Worm (Caenorhabditis elegans) whole organism, L3 larva: ENCODE results near the gene srsx-39.

Source experiments
- R02D3.7 ChIP-seq: fragments of 150-350 bp; optimal IDR thresholded peaks from 2 replicates; lab custom pipeline; 2014; ENCODE audit warnings: missing biosample characterization, missing genetic modification characterization
- ZK546.5 ChIP-seq: sonication (generic microtip); optimal IDR thresholded peaks from 2 replicates; lab custom pipeline; 2017; ENCODE audit warnings: missing biosample characterization, missing genetic modification characterization
- aly-2 ChIP-seq: fragments of 150-350 bp; optimal IDR thresholded peaks from 2 replicates; lab custom pipeline; 2014; ENCODE audit warnings: missing biosample characterization, missing genetic modification characterization
- ama-1 ChIP-seq: fragments of 150-350 bp; optimal IDR thresholded peaks from 2 replicates; lab custom pipeline; 2018
- ceh-16 ChIP-seq: sonication (generic microtip); optimal IDR thresholded peaks from 2 replicates; lab custom pipeline; 2017; ENCODE audit warnings: missing biosample characterization, missing genetic modification characterization
- ceh-28 ChIP-seq: fragments of 150-350 bp; optimal IDR thresholded peaks from 2 replicates; lab custom pipeline; 2014; ENCODE audit warnings: missing biosample characterization, missing genetic modification reagents, missing genetic modification characterization
- egl-5 ChIP-seq: fragments of 150-350 bp; optimal IDR thresholded peaks from 2 replicates; lab custom pipeline; 2017; ENCODE audit warnings: missing biosample characterization, missing genetic modification reagents, missing genetic modification characterization, inconsistent platforms
- elt-1 ChIP-seq: fragments of 150-350 bp; optimal IDR thresholded peaks from 2 replicates; lab custom pipeline; 2014; ENCODE audit warnings: missing biosample characterization, missing genetic modification characterization
- elt-2 ChIP-seq: sonication (generic microtip); optimal IDR thresholded peaks from 2 replicates; lab custom pipeline; 2016; ENCODE audit warnings: missing genetic modification reagents, mild to moderate bottlenecking, missing genetic modification characterization, missing compliant biosample characterization
- eor-1 ChIP-seq, 2 experiments: fragments of 150-350 bp; optimal IDR thresholded peaks; 2 replicates each; lab custom pipeline; 2014 to 2018; ENCODE audit warnings: missing biosample characterization in 2 of 2, missing genetic modification characterization in 2 of 2
- fkh-2 ChIP-seq: fragments of 150-350 bp; optimal IDR thresholded peaks from 2 replicates; lab custom pipeline; 2014; ENCODE audit warnings: missing biosample characterization, missing genetic modification reagents, missing genetic modification characterization
- fos-1 ChIP-seq: fragments of 150-350 bp; optimal IDR thresholded peaks from 2 replicates; lab custom pipeline; 2014; ENCODE audit warnings: missing biosample characterization, missing genetic modification characterization
- hmg-11 ChIP-seq: sonication (generic microtip); optimal IDR thresholded peaks from 2 replicates; lab custom pipeline; 2016; ENCODE audit warnings: missing genetic modification characterization, missing compliant biosample characterization
- jun-1 ChIP-seq: fragments of 150-350 bp; optimal IDR thresholded peaks from 2 replicates; lab custom pipeline; 2014; ENCODE audit warnings: missing biosample characterization, missing genetic modification reagents, missing genetic modification characterization
- lin-15B ChIP-seq: fragments of 150-350 bp; optimal IDR thresholded peaks from 2 replicates; lab custom pipeline; 2014; ENCODE audit warnings: missing biosample characterization, missing genetic modification characterization
- lin-39 ChIP-seq: fragments of 150-350 bp; optimal IDR thresholded peaks from 2 replicates; lab custom pipeline; 2018; ENCODE audit warnings: missing biosample characterization, missing genetic modification reagents, missing genetic modification characterization
- lsy-12 ChIP-seq: sonication (generic microtip); optimal IDR thresholded peaks from 2 replicates; lab custom pipeline; 2016; ENCODE audit warnings: mild to moderate bottlenecking, missing genetic modification characterization, missing compliant biosample characterization
- mdl-1 ChIP-seq: fragments of 150-350 bp; optimal IDR thresholded peaks from 2 replicates; lab custom pipeline; 2014; ENCODE audit warnings: missing biosample characterization, missing genetic modification characterization
- nfya-1 ChIP-seq: sonication (generic microtip); optimal IDR thresholded peaks from 2 replicates; lab custom pipeline; 2017; ENCODE audit warnings: missing genetic modification characterization, mild to moderate bottlenecking, missing compliant biosample characterization, antibody characterized with exemption, moderate library complexity; ENCODE audit not compliant: insufficient read depth
- nhr-12 ChIP-seq: fragments of 150-350 bp; optimal IDR thresholded peaks from 2 replicates; lab custom pipeline; 2014; ENCODE audit warnings: missing biosample characterization, missing genetic modification characterization
- nhr-23 ChIP-seq: fragments of 150-350 bp; optimal IDR thresholded peaks from 2 replicates; lab custom pipeline; 2014; ENCODE audit warnings: missing biosample characterization, missing genetic modification reagents, missing genetic modification characterization
- nhr-25 ChIP-seq: sonication (generic microtip); optimal IDR thresholded peaks from 2 replicates; lab custom pipeline; 2017; ENCODE audit warnings: missing biosample characterization, missing genetic modification characterization
- nhr-28 ChIP-seq: fragments of 150-350 bp; optimal IDR thresholded peaks from 2 replicates; lab custom pipeline; 2014; ENCODE audit warnings: missing biosample characterization, missing genetic modification characterization
- nhr-43 ChIP-seq: sonication (generic microtip); optimal IDR thresholded peaks from 2 replicates; lab custom pipeline; 2016; ENCODE audit warnings: mild to moderate bottlenecking, missing genetic modification characterization, missing compliant biosample characterization; ENCODE audit not compliant: poor library complexity, severe bottlenecking
- nhr-67 ChIP-seq: fragments of 150-350 bp; optimal IDR thresholded peaks from 2 replicates; lab custom pipeline; 2014; ENCODE audit warnings: missing biosample characterization, missing genetic modification characterization
- nhr-76 ChIP-seq: fragments of 150-350 bp; sonication (generic microtip); optimal IDR thresholded peaks from 5 replicates; lab custom pipeline; 2014; ENCODE audit warnings: missing biosample characterization, missing genetic modification characterization
- pqm-1 ChIP-seq: fragments of 150-350 bp; optimal IDR thresholded peaks from 2 replicates; lab custom pipeline; 2017; ENCODE audit warnings: missing biosample characterization, missing genetic modification characterization, inconsistent platforms
- sea-2 ChIP-seq: fragments of 150-350 bp; sonication (generic microtip); optimal IDR thresholded peaks from 4 replicates; lab custom pipeline; 2014; ENCODE audit warnings: missing biosample characterization, missing genetic modification reagents, missing genetic modification characterization
- skn-1 ChIP-seq: fragments of 150-350 bp; optimal IDR thresholded peaks from 2 replicates; lab custom pipeline; 2014; ENCODE audit warnings: missing biosample characterization, missing genetic modification characterization
- snpc-4 ChIP-seq: fragments of 150-350 bp; optimal IDR thresholded peaks from 2 replicates; lab custom pipeline; 2014; ENCODE audit warnings: missing biosample characterization, missing genetic modification characterization
- unc-39 ChIP-seq: sonication (generic microtip); optimal IDR thresholded peaks from 4 replicates; lab custom pipeline; 2017; ENCODE audit warnings: missing biosample characterization, missing genetic modification characterization
- unc-62 ChIP-seq: fragments of 150-350 bp; sonication (generic microtip); optimal IDR thresholded peaks from 4 replicates; lab custom pipeline; 2014; ENCODE audit warnings: missing biosample characterization, missing genetic modification reagents, missing genetic modification characterization
- zag-1 ChIP-seq: fragments of 150-350 bp; optimal IDR thresholded peaks from 2 replicates; lab custom pipeline; 2014; ENCODE audit warnings: missing biosample characterization, missing genetic modification characterization
- ztf-11 ChIP-seq: fragments of 150-350 bp; optimal IDR thresholded peaks from 2 replicates; lab custom pipeline; 2014; ENCODE audit warnings: missing biosample characterization, missing genetic modification characterization

Gene srsx-39

ce11 chrV:15240215-15240614 lies 16.4 kb downstream of the srsx-39 start, which contains the start of gene srw-11:
TSS of gene srw-11 (minus strand) at chrV:15240315.
- TF ChIP-seq pqm-1 (tag; lab: Kevin White, UChicago) = no peak
- no peak for TF ChIP-seq nhr-23 (tag; lab: Kevin White, UChicago)
- TF ChIP-seq skn-1 (tag; lab: Kevin White, UChicago) = no peak
- no peak for TF ChIP-seq lin-15B
- TF ChIP-seq aly-2 (tag; lab: Kevin White, UChicago) = no peak
- no peak for TF ChIP-seq nhr-43 (tag; lab: Kevin White, UChicago)
- no peak for TF ChIP-seq ztf-11
- no peak for TF ChIP-seq eor-1 (tag; optimal IDR thresholded peaks at IDR 0.05; lab: Kevin White, UChicago)
- no peak for TF ChIP-seq ama-1 (lab: Kevin White, UChicago)
- no peak for TF ChIP-seq egl-5 (tag; lab: Kevin White, UChicago)
- TF ChIP-seq fkh-2 (tag; lab: Kevin White, UChicago) = no peak
- TF ChIP-seq nhr-76 = no peak
- no peak for TF ChIP-seq nhr-67 (tag; lab: Kevin White, UChicago)

- TF ChIP-seq nhr-67 (tag; lab: Kevin White, UChicago) = no peak
- no peak for TF ChIP-seq ceh-16
- TF ChIP-seq snpc-4 = no peak
- TF ChIP-seq nfya-1 (tag; lab: Kevin White, UChicago) = no peak
- TF ChIP-seq nhr-28 (tag; lab: Kevin White, UChicago) = no peak
- TF ChIP-seq sea-2 (GFP tag; lab: Kevin White, UChicago) = no peak
- TF ChIP-seq fkh-2 (tag; lab: Kevin White, UChicago) = no peak
- TF ChIP-seq skn-1 (tag; lab: Kevin White, UChicago) = no peak
- no peak for TF ChIP-seq aly-2 (tag; lab: Kevin White, UChicago)
- no peak for TF ChIP-seq hmg-11 (tag; lab: Kevin White, UChicago)
- TF ChIP-seq fos-1 = no peak
- TF ChIP-seq ama-1 (lab: Kevin White, UChicago) = no peak
- no peak for TF ChIP-seq elt-1 (tag; lab: Kevin White, UChicago)
- no peak for TF ChIP-seq R02D3.7 (tag; lab: Kevin White, UChicago)
- no peak for TF ChIP-seq unc-39
- TF ChIP-seq unc-62 = no peak
- no peak for TF ChIP-seq jun-1 (tag; lab: Kevin White, UChicago)
- TF ChIP-seq elt-2 (tag; lab: Kevin White, UChicago) = no peak
These were observed 18.0 kb downstream of the srsx-39 start, which contains the start of gene srw-12 for ce11 chrV:15238552-15238951. TSS of gene srw-12 (minus strand) at chrV:15238652.

ce11 chrV:15235661-15236060 lies 20.9 kb downstream of the srsx-39 start, which contains the start of gene nhr-164:
TSS of gene nhr-164 (minus strand) at chrV:15235761.
- TF ChIP-seq lin-15B (no peak), zag-1 (tag; lab: Kevin White, UChicago) (no peak)

ce11 chrV:15232200-15232599 lies 24.4 kb downstream of the srsx-39 start, which contains the start of gene srw-13:
TSS of gene srw-13 (plus strand) at chrV:15232500.
- TF ChIP-seq nhr-12 (no peak), egl-5 (tag; lab: Kevin White, UChicago) (no peak), eor-1 (tag; optimal IDR thresholded peaks at IDR 0.05; lab: Kevin White, UChicago) (no peak), hmg-11 (tag; lab: Kevin White, UChicago) (no peak), skn-1 (tag; lab: Kevin White, UChicago) (no peak), lin-39 (tag; lab: Kevin White, UChicago) (no peak), nfya-1 (tag; lab: Kevin White, UChicago) (no peak), fos-1 (no peak), ZK546.5 (tag; lab: Kevin White, UChicago) (no peak), lsy-12 (tag; lab: Kevin White, UChicago) (no peak), nhr-76 (no peak), mdl-1 (tag; lab: Kevin White, UChicago) (no peak), elt-2 (tag; lab: Kevin White, UChicago) (no peak), ceh-28 (no peak), nhr-25 (tag; lab: Kevin White, UChicago) (no peak), ama-1 (lab: Kevin White, UChicago) (no peak), fkh-2 (tag; lab: Kevin White, UChicago) (no peak)

ce11 chrV:15230243-15230642 lies 26.3 kb downstream of the srsx-39 start, which contains the start of gene srw-15:
TSS of gene srw-15 (plus strand) at chrV:15230543.
- TF ChIP-seq fos-1 = no peak
- TF ChIP-seq, all 47 proteins: peak for 0
